Worm (Caenorhabditis elegans): ENCODE measurements around the gene srbc-20.

Gene srbc-20

DNA sequence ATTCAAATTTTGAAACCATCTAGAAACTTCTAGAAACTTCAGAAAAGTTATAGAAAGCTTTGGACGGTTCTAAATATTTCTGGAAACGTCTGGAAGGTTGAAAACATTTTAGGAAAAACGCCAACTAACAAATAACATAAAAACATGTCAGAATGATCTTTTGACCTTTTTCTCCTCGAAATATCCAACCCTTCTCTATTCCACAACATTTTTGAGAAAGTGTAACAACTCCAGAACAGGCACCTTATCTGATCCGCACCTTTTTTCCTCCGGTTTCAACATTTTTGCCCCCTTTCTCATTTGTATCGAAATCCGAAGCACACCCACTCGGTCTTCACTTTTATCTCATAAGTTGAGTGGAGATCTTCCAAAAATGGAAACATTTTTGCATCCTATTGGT, 36.5 kb upstream of the srbc-20 start, which contains the start of gene F22F7.3:
TSS of gene F22F7.3 (plus strand) at position 301 of the 400 bp plus-strand sequence.
- TF ChIP-seq blmp-1 (tag; optimal IDR thresholded peaks at IDR 0.05) (peak; percentile 34), nhr-20 (tag; optimal IDR thresholded peaks at IDR 0.05) (no peak), efl-1 (optimal IDR thresholded peaks at IDR 0.05) (no peak), efl-1 (GFP tag; optimal IDR thresholded peaks at IDR 0.05 in 1 of 2) (peak in 1 of 2 experiments; percentile 66)

DNA sequence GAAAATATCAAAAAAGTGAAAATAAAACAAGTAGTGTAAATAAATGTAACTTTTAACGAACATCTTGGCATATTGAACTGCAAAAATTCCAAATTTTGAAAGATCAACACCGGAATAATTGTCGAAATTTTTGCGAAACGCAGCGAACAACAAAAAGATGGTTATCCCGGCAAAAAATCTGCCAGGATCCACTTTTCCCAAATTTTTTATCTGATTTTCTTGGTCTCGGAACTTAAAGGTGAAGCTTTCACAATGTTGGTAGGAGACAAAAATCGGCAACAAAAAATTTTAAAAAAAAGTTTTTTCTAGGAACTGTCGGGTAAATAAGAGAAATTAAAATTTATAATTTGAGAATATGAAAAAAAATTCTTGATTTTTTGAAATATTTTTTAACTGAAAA, 28.3 kb upstream of the srbc-20 start, which contains the start of gene bgnt-1.2:
TSS of gene bgnt-1.2 (minus strand) at position 101 of the 400 bp plus-strand sequence.
- TF ChIP-seq lin-35 (GFP tag; optimal IDR thresholded peaks at IDR 0.05), result no peak
- no peak for TF ChIP-seq nhr-11 (tag; optimal IDR thresholded peaks at IDR 0.05)
- no peak for TF ChIP-seq unc-62 (GFP tag; optimal IDR thresholded peaks at IDR 0.05)
- TF ChIP-seq lin-15B (tag; optimal IDR thresholded peaks at IDR 0.05), result no peak
- TF ChIP-seq mdl-1 (tag; optimal IDR thresholded peaks at IDR 0.05), result no peak
- no peak for TF ChIP-seq mef-2 (tag; optimal IDR thresholded peaks at IDR 0.05)
- no peak for TF ChIP-seq tbx-2 (tag; optimal IDR thresholded peaks at IDR 0.05)
- no peak for TF ChIP-seq nhr-90 (tag; optimal IDR thresholded peaks at IDR 0.05; ENCODE audit: poor library complexity)
- TF ChIP-seq grh-1 (GFP tag; IDR thresholded peaks at IDR 0.05), result no peak
- no peak for TF ChIP-seq dpl-1 (GFP tag; optimal IDR thresholded peaks at IDR 0.05)
- no peak for TF ChIP-seq egl-13 (tag; optimal IDR thresholded peaks at IDR 0.05)
- no peak for TF ChIP-seq nhr-20 (tag; optimal IDR thresholded peaks at IDR 0.05)
- TF ChIP-seq hlh-17 (GFP tag; optimal IDR thresholded peaks at IDR 0.05; ENCODE audit: borderline replicate concordance), result no peak
- TF ChIP-seq pax-3 (tag; optimal IDR thresholded peaks at IDR 0.05), result no peak
- TF ChIP-seq C04F5.9 (tag; optimal IDR thresholded peaks at IDR 0.05), result no peak
- TF ChIP-seq irx-1 (tag; optimal IDR thresholded peaks at IDR 0.05), result no peak
- no peak for TF ChIP-seq fkh-10 (GFP tag; optimal IDR thresholded peaks at IDR 0.05)
- TF ChIP-seq snpc-4 (tag; optimal IDR thresholded peaks at IDR 0.05), result no peak
- no peak for TF ChIP-seq hpl-2 (GFP tag; optimal IDR thresholded peaks at IDR 0.05)
- no peak for TF ChIP-seq blmp-1 (tag; optimal IDR thresholded peaks at IDR 0.05)

DNA sequence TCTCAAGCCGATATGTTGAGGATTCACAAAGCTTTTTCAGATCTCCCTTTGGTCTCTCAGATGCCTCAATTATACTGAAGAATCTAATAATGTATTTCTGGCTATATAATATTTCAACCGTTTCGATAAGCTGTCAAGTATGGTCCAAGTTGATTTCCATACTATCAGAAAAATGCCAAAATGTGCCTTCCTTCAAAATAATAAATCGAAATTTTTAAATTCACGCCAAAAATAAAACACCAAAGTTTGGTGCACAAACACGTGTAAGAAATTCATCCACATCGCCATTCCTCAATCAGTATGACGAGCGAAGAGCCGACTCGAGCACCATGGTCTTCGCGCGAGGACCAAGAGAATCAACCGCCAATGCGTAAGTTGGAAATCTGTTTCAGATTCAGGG, 27.4 kb upstream of the srbc-20 start, which contains the start of gene F22F7.11:
TSS of gene F22F7.11 (plus strand) at position 301 of the 400 bp plus-strand sequence.
- TF ChIP-seq snpc-4 (tag; optimal IDR thresholded peaks at IDR 0.05), result no peak
- TF ChIP-seq snu-23 (GFP tag; optimal IDR thresholded peaks at IDR 0.05), result no peak
- TF ChIP-seq hpl-2 (GFP tag; optimal IDR thresholded peaks at IDR 0.05), result no peak
- no peak for TF ChIP-seq ceh-8 (GFP tag; optimal IDR thresholded peaks at IDR 0.05)
- TF ChIP-seq nhr-28 (tag; optimal IDR thresholded peaks at IDR 0.05), result no peak
- no peak for TF ChIP-seq ets-5 (GFP tag; IDR thresholded peaks at IDR 0.05)
- no peak for TF ChIP-seq skn-1 (tag; optimal IDR thresholded peaks at IDR 0.05)

DNA sequence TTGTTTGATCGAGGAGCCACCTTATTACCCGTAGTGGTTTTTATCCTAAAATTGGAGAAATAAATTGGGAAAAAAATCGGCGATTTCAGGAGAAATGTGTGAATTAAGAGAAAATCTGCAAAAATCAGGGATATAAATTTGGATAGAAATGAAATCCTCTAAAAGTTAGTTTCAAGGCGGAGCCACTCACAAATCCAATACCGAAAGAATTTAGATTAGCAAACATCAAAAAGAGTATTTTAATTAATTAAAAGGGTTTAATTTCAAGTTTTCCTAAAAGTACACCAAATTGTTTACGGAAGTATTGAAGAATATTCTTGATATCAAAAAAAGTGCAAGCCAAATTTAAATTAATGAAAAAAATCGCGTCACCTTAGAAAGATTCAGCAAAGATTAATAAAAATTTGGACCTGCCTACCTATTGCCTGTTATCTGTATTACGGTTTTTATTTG, 25.0 kb upstream of the srbc-20 start, which contains the start of gene F22F7.8:
TSS of gene F22F7.8 (minus strand) at position 51 of the 453 bp plus-strand sequence.
- TF ChIP-seq Y116A8C.19 (tag; optimal IDR thresholded peaks at IDR 0.05; ENCODE audit: borderline replicate concordance), result no peak
- TF ChIP-seq lin-39 (tag; optimal IDR thresholded peaks at IDR 0.05), result no peak
- TF ChIP-seq ces-1 (GFP tag; optimal IDR thresholded peaks at IDR 0.05), result no peak
- no peak for TF ChIP-seq nhr-11 (tag; optimal IDR thresholded peaks at IDR 0.05)
- TF ChIP-seq sox-4 (tag; optimal IDR thresholded peaks at IDR 0.05), result no peak
- no peak for TF ChIP-seq elt-3 (tag; optimal IDR thresholded peaks at IDR 0.05)
- no peak for TF ChIP-seq nhr-84 (tag; optimal IDR thresholded peaks at IDR 0.05)
- no peak for TF ChIP-seq dpl-1 (GFP tag; optimal IDR thresholded peaks at IDR 0.05)

DNA sequence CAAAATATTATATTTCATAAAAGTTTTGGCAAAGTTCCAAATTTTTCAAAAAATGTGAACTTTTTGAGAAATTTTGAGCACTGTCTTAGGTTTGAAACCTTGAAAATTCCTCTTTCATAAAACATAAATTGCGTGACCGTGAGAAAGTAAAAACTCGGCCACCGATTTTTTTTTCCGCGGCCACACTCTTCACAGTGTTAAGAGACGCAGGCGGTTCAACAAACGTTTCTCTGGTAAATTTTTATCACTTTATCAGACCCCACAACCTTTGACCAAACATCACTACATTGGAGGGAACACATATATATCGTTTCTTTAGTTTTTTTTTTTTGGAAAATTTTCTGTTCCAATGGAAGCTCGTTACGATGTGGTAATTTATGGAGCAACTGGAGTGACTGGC, 24.4 kb upstream of the srbc-20 start, which contains the start of gene F22F7.2:
TSS of gene F22F7.2 (plus strand) at position 266 of the 400 bp plus-strand sequence.
- no peak for TF ChIP-seq C04F5.9 (tag; optimal IDR thresholded peaks at IDR 0.05)
- TF ChIP-seq lin-13 (GFP tag; optimal IDR thresholded peaks at IDR 0.05), result no peak
- no peak for TF ChIP-seq ztf-4 (tag; optimal IDR thresholded peaks at IDR 0.05)
- TF ChIP-seq ets-5 (GFP tag; IDR thresholded peaks at IDR 0.05), result no peak
- TF ChIP-seq fos-1 (tag; optimal IDR thresholded peaks at IDR 0.05), result no peak
- no peak for TF ChIP-seq elt-2 (tag; optimal IDR thresholded peaks at IDR 0.05)
- no peak for TF ChIP-seq hlh-4 (tag; optimal IDR thresholded peaks at IDR 0.05)
- no peak for TF ChIP-seq nhr-47 (tag; optimal IDR thresholded peaks at IDR 0.05)
- TF ChIP-seq nhr-11 (tag; optimal IDR thresholded peaks at IDR 0.05), result no peak
- TF ChIP-seq lin-15B (tag; optimal IDR thresholded peaks at IDR 0.05), result no peak
- no peak for TF ChIP-seq nhr-84 (tag; optimal IDR thresholded peaks at IDR 0.05)
- TF ChIP-seq unc-62 (GFP tag; optimal IDR thresholded peaks at IDR 0.05), result no peak
- peak in 1 of 6 experiments; percentile 37 for TF ChIP-seq elt-3 (tag; optimal IDR thresholded peaks at IDR 0.05)
- TF ChIP-seq tbx-2 (tag; optimal IDR thresholded peaks at IDR 0.05), result no peak
- TF ChIP-seq snu-23 (GFP tag; optimal IDR thresholded peaks at IDR 0.05), result no peak
- TF ChIP-seq Y116A8C.19 (tag; optimal IDR thresholded peaks at IDR 0.05; ENCODE audit: borderline replicate concordance), result no peak
- TF ChIP-seq nhr-28 (tag; optimal IDR thresholded peaks at IDR 0.05), result no peak
- TF ChIP-seq nhr-20 (tag; optimal IDR thresholded peaks at IDR 0.05), result peak; percentile 68
- no peak for TF ChIP-seq xbp-1 (tag; optimal IDR thresholded peaks at IDR 0.05)
- no peak for TF ChIP-seq nhr-12 (tag; optimal IDR thresholded peaks at IDR 0.05)
- TF ChIP-seq aly-2 (tag; optimal IDR thresholded peaks at IDR 0.05), result no peak
- TF ChIP-seq efl-1 (optimal IDR thresholded peaks at IDR 0.05), result peak; percentile 15 to 19
- peak in 1 of 2 experiments; percentile 38 for TF ChIP-seq efl-1 (GFP tag; optimal IDR thresholded peaks at IDR 0.05 in 1 of 2)
- TF ChIP-seq sptf-1 (tag; optimal IDR thresholded peaks at IDR 0.05), result no peak
- TF ChIP-seq ceh-8 (GFP tag; optimal IDR thresholded peaks at IDR 0.05), result no peak
- TF ChIP-seq blmp-1 (tag; optimal IDR thresholded peaks at IDR 0.05), result peak; percentile 9
